Worm (Caenorhabditis elegans) whole organism, early embryonic: ENCODE measurements around the gene hlh-11.

Experiments used
- B0310.2 ChIP-seq: sonication (generic microtip); optimal IDR thresholded peaks from 2 replicates; lab custom pipeline; 2016; ENCODE audit warnings: mild to moderate bottlenecking, missing genetic modification characterization, missing compliant biosample characterization
- F13C5.2 ChIP-seq: sonication (generic microtip); optimal IDR thresholded peaks from 2 replicates; lab custom pipeline; 2017; ENCODE audit warnings: mild to moderate bottlenecking, missing genetic modification characterization, inconsistent platforms, missing compliant biosample characterization
- aly-1 ChIP-seq: sonication (generic microtip); optimal IDR thresholded peaks from 2 replicates; lab custom pipeline; 2016; ENCODE audit warnings: missing genetic modification characterization, missing compliant biosample characterization
- ama-1 ChIP-seq: fragments of 150-350 bp; optimal IDR thresholded peaks from 2 replicates; lab custom pipeline; 2014
- ceh-13 ChIP-seq: fragments of 200-800 bp; sonication (Bioruptor generic); optimal IDR thresholded peaks from 2 replicates; lab custom pipeline; 2018; ENCODE audit warnings: mild to moderate bottlenecking, missing genetic modification characterization, missing compliant biosample characterization
- ceh-36 ChIP-seq: sonication (generic microtip); optimal IDR thresholded peaks from 2 replicates; lab custom pipeline; 2016; ENCODE audit warnings: missing genetic modification characterization, inconsistent platforms, missing compliant biosample characterization
- ets-7 ChIP-seq: sonication (generic microtip); optimal IDR thresholded peaks from 2 replicates; lab custom pipeline; 2016; ENCODE audit warnings: missing genotype, missing genetic modification characterization, missing compliant biosample characterization
- flt-1 ChIP-seq: fragments of 200-800 bp; sonication (Bioruptor generic); IDR thresholded peaks from 2 replicates; pipeline ENCODE4 v1.3.6; 2022; ENCODE audit warnings: missing genetic modification characterization, missing compliant biosample characterization
- hmbx-1 ChIP-seq: sonication (generic microtip); optimal IDR thresholded peaks from 2 replicates; lab custom pipeline; 2016; ENCODE audit warnings: mild to moderate bottlenecking, missing genetic modification characterization, missing compliant biosample characterization
- hmg-4 ChIP-seq: fragments of 200-800 bp; sonication (Bioruptor generic); optimal IDR thresholded peaks from 2 replicates; lab custom pipeline; 2018; ENCODE audit warnings: mild to moderate bottlenecking, missing genetic modification characterization, missing compliant biosample characterization
- hnd-1 ChIP-seq: sonication (generic microtip); optimal IDR thresholded peaks from 2 replicates; lab custom pipeline; 2016; ENCODE audit warnings: missing genetic modification characterization, missing compliant biosample characterization
- pes-1 ChIP-seq: fragments of 200-800 bp; sonication (Bioruptor generic); IDR thresholded peaks from 2 replicates; pipeline ENCODE4 v1.3.6; 2022; ENCODE audit warnings: missing genetic modification reagents, missing genetic modification characterization, missing compliant biosample characterization
- scrt-1 ChIP-seq: fragments of 200-800 bp; sonication (Bioruptor generic); IDR thresholded peaks from 2 replicates; pipeline ENCODE4 v1.3.6; 2022; ENCODE audit warnings: missing genetic modification characterization, missing compliant biosample characterization
- sea-1 ChIP-seq: fragments of 200-800 bp; sonication (Bioruptor generic); conservative IDR thresholded peaks from 2 replicates; pipeline ENCODE4 v1.3.6; 2022; ENCODE audit warnings: missing genetic modification characterization, missing compliant biosample characterization
- tbx-11 ChIP-seq: fragments of 200-800 bp; sonication (Bioruptor generic); IDR thresholded peaks from 2 replicates; pipeline ENCODE4 v1.3.6; 2022; ENCODE audit warnings: missing genetic modification characterization, missing compliant biosample characterization
- tbx-37 ChIP-seq: fragments of 200-800 bp; sonication (Bioruptor generic); conservative IDR thresholded peaks from 2 replicates; pipeline ENCODE4 v1.3.6; 2022; ENCODE audit warnings: missing genetic modification reagents, missing genetic modification characterization, missing compliant biosample characterization
- tra-4 ChIP-seq: sonication (generic microtip); optimal IDR thresholded peaks from 2 replicates; lab custom pipeline; 2017; ENCODE audit warnings: missing genetic modification characterization, missing compliant biosample characterization

The hlh-11 gene

DNA sequence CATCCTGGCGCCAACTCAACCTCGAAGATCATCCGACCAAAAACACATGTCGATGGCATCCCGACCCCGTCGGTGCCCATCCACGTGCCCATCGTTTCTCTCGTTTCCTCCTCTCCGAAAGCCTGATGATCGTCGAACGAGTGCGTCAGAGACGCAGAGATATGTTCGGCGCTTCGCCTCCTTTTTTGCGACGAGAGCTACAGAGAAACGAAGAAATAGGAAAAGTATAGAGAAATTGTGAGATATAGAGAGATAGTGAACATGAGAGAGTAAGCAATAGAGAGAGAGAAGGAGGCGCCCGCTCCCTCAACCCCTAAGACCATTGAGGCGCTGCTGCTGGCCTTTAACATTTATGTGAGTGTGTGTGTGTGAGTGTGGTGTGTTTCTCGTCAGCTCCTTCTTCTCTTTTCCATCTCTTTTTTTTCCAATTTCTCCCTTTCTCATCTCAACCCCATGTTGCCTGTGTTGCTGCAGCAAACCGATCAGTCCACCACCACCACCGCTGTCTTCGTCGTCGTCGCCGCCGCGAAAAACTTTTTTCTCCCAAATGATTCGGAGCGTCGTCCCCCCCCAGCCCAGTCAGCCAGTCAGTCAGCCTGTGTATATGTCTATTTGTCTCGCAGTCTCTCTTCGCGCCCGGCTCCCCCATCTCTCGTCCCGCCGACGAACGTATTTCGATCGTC, at the start of gene hlh-11:
TSS of gene hlh-11 (plus strand) at position 633 of the 683 bp plus-strand sequence.
- no peak for TF ChIP-seq aly-1 (tag; lab: Kevin White, UChicago)
- no peak for TF ChIP-seq ceh-36 (tag; lab: Kevin White, UChicago)

DNA sequence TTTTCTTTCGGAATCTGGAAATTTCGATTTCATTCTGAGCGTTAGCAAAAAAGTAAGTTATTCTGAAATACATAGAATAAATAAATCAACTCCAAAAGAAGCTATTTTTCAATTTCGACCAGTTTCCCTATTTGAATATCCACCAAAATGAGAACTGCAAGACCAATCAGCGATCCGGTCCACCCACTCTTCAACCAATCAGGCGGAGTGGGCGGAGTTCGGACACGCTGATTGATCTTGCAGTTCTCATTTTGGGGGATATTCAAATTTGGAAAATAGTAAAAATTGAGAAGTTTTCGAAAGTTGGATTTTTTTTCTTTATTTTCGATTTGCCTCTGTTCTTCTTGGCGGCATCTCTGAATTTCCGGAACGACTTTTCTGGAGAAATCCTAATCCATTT, 48.6 kb upstream of the hlh-11 start:
- no peak for TF ChIP-seq aly-1 (tag; lab: Kevin White, UChicago)
- TF ChIP-seq sea-1 = no peak
- TF ChIP-seq hmbx-1 (tag; lab: Kevin White, UChicago) = no peak
- TF ChIP-seq ceh-36 (tag; lab: Kevin White, UChicago) = no peak
- TF ChIP-seq hnd-1 (tag; lab: Kevin White, UChicago) = no peak
- no peak for TF ChIP-seq F13C5.2 (tag; lab: Kevin White, UChicago)
- TF ChIP-seq ama-1 (lab: Kevin White, UChicago) = no peak

DNA sequence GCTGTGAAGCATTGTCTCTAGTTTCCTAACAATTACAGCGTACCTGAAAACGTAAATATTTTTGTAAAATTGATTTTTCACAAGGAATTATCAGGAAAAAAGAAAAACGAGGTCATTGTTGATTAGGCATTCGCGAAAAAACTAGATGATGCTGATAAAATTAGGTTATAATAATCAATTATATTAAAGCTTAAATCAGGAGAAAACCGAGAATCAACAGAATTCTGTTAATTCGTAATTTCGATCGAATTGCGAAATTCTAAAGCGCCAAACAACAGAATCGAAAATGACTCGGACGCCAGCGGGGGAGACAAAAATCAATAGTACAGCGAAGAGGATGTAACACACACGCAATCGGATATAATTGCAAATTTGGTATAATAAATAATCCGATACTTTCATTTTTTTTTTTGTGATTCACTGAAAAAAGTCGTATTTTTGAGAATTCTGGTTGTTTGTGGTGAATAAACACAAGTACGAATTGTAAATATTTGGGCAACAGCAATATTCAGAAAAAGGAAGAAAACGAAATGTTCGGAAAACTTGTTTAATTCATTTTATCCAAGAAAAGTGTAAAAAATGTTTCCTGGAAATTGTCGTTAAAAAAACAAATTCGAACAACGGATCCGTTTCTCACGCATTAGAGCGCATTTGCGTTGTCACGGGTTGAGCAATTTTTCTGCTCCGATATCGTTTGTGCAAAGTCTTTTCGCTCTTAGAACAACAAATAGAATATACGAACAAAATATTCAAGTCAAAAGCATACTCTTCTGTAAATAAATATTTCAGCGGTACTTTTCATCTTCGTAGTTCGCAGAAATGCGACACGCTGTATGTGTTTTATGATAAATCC, 39.2 kb upstream of the hlh-11 start, which contains the start of gene ced-7:
TSS of gene ced-7 (minus strand) at position 51 of the 853 bp plus-strand sequence.
- TF ChIP-seq hmg-4 (GFP tag; lab: Kevin White, UChicago) (no peak), ets-7 (tag; lab: Kevin White, UChicago) (no peak), ama-1 (lab: Kevin White, UChicago) (no peak), F13C5.2 (tag; lab: Kevin White, UChicago) (no peak)

DNA sequence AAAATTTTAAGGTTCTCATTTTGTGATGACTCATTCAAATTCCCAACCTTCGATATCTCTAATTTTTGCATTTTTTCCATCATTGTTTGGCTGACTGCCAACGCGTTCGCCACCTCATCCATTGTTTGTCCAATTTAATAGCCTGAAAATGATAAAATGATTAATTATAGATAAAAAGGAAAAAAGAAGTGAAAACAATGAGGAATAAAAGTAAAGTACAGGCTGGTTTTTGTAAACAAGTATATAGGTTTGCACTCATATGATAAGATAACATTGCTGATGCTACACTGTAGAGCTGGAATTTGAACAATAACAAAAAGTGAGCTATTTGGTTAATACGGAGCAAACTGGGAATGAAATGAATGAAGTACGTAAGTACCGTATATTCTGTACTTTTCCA, 37.3 kb upstream of the hlh-11 start, which contains the start of gene C48B4.3:
TSS of gene C48B4.3 (minus strand) at position 149 of the 400 bp plus-strand sequence.
- TF ChIP-seq aly-1 (tag; lab: Kevin White, UChicago) (no peak), scrt-1 (GFP tag; lab: Robert Waterston, UW) (no peak), B0310.2 (no peak)

DNA sequence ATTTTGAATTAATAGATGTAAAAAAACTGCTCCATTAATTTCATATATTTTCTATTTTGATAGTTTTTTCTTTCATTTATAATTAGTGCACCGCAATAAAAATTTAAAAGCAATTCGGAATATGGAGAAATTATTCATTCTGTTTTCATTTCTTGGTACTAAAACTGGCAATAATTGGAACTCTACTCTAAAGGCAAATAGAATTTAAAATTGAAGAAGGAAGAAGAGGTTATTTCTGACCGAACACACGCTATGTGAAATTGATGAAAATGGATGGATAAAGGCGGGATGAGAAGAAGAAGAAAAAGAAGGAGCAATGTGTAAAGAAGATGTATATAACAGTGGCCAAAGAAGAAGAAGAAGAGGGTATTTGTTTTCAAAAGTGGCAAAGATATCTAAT, 36.3 kb upstream of the hlh-11 start:
- TF ChIP-seq ets-7 (tag; lab: Kevin White, UChicago) (no peak), aly-1 (tag; lab: Kevin White, UChicago) (no peak), F13C5.2 (tag; lab: Kevin White, UChicago) (no peak), ama-1 (lab: Kevin White, UChicago) (no peak), hmg-4 (GFP tag; lab: Kevin White, UChicago) (no peak), tbx-37 (GFP tag; lab: Robert Waterston, UW) (no peak), scrt-1 (GFP tag; lab: Robert Waterston, UW) (no peak), hnd-1 (tag; lab: Kevin White, UChicago) (no peak), ceh-13 (GFP tag; lab: Kevin White, UChicago) (no peak), ceh-36 (tag; lab: Kevin White, UChicago) (no peak), pes-1 (GFP tag; lab: Robert Waterston, UW) (no peak), B0310.2 (no peak), tbx-11 (GFP tag; lab: Robert Waterston, UW) (no peak), sea-1 (no peak), flt-1 (GFP tag; lab: Robert Waterston, UW) (no peak), tra-4 (no peak)

DNA sequence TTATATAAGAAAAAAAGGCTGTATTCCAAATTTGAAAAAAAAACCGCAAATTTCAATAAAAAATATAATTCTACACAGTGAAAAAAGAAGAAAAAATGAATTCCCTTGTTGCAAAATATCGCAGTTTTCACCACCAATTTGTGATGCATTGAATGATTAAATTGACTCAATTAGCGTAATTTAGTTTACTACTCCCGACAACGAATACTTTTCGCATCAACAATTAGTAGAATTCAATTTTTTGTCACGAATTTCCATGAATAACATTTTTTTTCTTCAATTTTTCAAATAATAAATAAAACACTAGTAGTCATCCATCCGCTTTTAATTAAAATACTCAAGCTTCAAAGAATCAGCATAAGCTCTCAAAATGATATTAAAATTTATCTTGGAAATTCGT, 34.2 kb upstream of the hlh-11 start:
- TF ChIP-seq pes-1 (GFP tag; lab: Robert Waterston, UW) = no peak
- no peak for TF ChIP-seq tbx-11 (GFP tag; lab: Robert Waterston, UW)
- no peak for TF ChIP-seq hmbx-1 (tag; lab: Kevin White, UChicago)
- no peak for TF ChIP-seq flt-1 (GFP tag; lab: Robert Waterston, UW)
- no peak for TF ChIP-seq ceh-13 (GFP tag; lab: Kevin White, UChicago)
- TF ChIP-seq ama-1 (lab: Kevin White, UChicago) = no peak
- TF ChIP-seq hmg-4 (GFP tag; lab: Kevin White, UChicago) = no peak
- no peak for TF ChIP-seq hnd-1 (tag; lab: Kevin White, UChicago)

DNA sequence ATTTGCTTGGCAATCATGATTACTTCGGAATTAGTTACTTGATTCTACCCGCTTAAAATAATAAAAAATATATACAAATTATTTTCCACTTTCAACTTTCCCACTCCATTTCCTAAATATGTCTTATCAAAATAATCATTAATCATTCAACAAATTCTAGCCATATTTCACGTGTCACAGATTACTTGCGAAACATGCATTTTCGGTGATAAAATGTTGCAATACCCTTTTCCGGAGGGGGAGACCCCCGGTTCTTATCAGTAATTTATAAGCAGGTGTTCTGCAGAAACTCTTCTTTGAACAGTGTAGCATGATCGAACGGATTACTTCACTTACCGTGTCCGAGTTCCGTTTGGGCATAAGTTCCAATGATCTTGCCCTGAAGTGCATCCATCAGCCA, 29.3 kb upstream of the hlh-11 start:
- no peak for TF ChIP-seq hnd-1 (tag; lab: Kevin White, UChicago)
- TF ChIP-seq flt-1 (GFP tag; lab: Robert Waterston, UW) = no peak
- TF ChIP-seq tbx-11 (GFP tag; lab: Robert Waterston, UW) = no peak
- no peak for TF ChIP-seq sea-1
- no peak for TF ChIP-seq ets-7 (tag; lab: Kevin White, UChicago)
- no peak for TF ChIP-seq aly-1 (tag; lab: Kevin White, UChicago)
- TF ChIP-seq hmg-4 (GFP tag; lab: Kevin White, UChicago) = no peak
- no peak for TF ChIP-seq tbx-37 (GFP tag; lab: Robert Waterston, UW)

DNA sequence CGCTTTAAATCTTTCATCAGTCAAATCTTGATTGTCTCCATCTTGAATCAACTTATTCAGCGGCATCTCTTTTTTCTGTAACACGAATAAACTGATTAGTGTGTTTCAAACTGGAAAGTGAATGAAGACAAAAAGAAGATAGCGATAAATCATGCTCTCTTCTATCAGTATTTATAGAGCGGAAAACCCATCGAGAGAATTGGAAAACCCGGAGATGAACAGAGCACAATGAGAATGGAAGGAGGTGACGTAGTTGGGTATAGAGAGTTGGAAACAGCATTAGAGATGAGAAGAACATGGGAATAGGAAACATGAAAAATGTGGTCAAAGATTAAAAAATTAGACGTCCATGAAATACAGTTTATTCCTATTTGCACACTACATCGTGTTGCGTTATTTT, 27.4 kb upstream of the hlh-11 start, which contains the start of gene acox-1.5:
TSS of gene acox-1.5 (minus strand) at position 75 of the 400 bp plus-strand sequence.
- no peak for TF ChIP-seq flt-1 (GFP tag; lab: Robert Waterston, UW)
- TF ChIP-seq F13C5.2 (tag; lab: Kevin White, UChicago) = no peak
- TF ChIP-seq tbx-11 (GFP tag; lab: Robert Waterston, UW) = no peak
- no peak for TF ChIP-seq hmbx-1 (tag; lab: Kevin White, UChicago)
- no peak for TF ChIP-seq ceh-36 (tag; lab: Kevin White, UChicago)
- no peak for TF ChIP-seq tra-4
- no peak for TF ChIP-seq ceh-13 (GFP tag; lab: Kevin White, UChicago)
- no peak for TF ChIP-seq hnd-1 (tag; lab: Kevin White, UChicago)
- no peak for TF ChIP-seq ama-1 (lab: Kevin White, UChicago)
- no peak for TF ChIP-seq ets-7 (tag; lab: Kevin White, UChicago)
- TF ChIP-seq hmg-4 (GFP tag; lab: Kevin White, UChicago) = no peak
- no peak for TF ChIP-seq B0310.2
